Worm (Caenorhabditis elegans) whole organism, L2 larva: ENCODE data around the gene T13F3.6.

Experiments
- F13H6.1 ChIP-seq: sonication (generic microtip); optimal IDR thresholded peaks from 2 replicates; lab custom pipeline; 2016; ENCODE audit warnings: missing genetic modification characterization, missing compliant biosample characterization
- R02D3.7 ChIP-seq: fragments of 150-350 bp; optimal IDR thresholded peaks from 2 replicates; lab custom pipeline; 2014; ENCODE audit warnings: missing biosample characterization, missing genetic modification characterization
- ZK546.5 ChIP-seq: sonication (generic microtip); optimal IDR thresholded peaks from 2 replicates; lab custom pipeline; 2017; ENCODE audit warnings: missing biosample characterization, missing genetic modification characterization
- alr-1 ChIP-seq: fragments of 150-350 bp; optimal IDR thresholded peaks from 2 replicates; lab custom pipeline; 2014; ENCODE audit warnings: missing biosample characterization, missing genetic modification characterization
- aly-2 ChIP-seq: fragments of 150-350 bp; optimal IDR thresholded peaks from 2 replicates; lab custom pipeline; 2014; ENCODE audit warnings: missing biosample characterization, missing genetic modification characterization
- blmp-1 ChIP-seq: sonication (generic microtip); optimal IDR thresholded peaks from 2 replicates; lab custom pipeline; 2017; ENCODE audit warnings: missing genetic modification characterization, mild to moderate bottlenecking, missing compliant biosample characterization, antibody characterized with exemption, moderate library complexity; ENCODE audit not compliant: insufficient read depth
- gmeb-1 ChIP-seq: fragments of 150-350 bp; optimal IDR thresholded peaks from 2 replicates; lab custom pipeline; 2014; ENCODE audit warnings: missing biosample characterization, missing genetic modification characterization
- lin-13 ChIP-seq: fragments of 150-350 bp; optimal IDR thresholded peaks from 2 replicates; lab custom pipeline; 2014; ENCODE audit warnings: missing biosample characterization, missing genetic modification reagents, missing genetic modification characterization
- lin-39 ChIP-seq: fragments of 150-350 bp; optimal IDR thresholded peaks from 2 replicates; lab custom pipeline; 2014; ENCODE audit warnings: missing biosample characterization, missing genetic modification reagents, missing genetic modification characterization
- lsy-2 ChIP-seq, 2 experiments: fragments of 150-350 bp in 1 of 2; sonication (generic microtip) in 1 of 2; optimal IDR thresholded peaks; 2 replicates each; lab custom pipeline; 2014 to 2017; ENCODE audit warnings: missing biosample characterization in 2 of 2, missing genetic modification characterization in 2 of 2
- nhr-12 ChIP-seq: fragments of 150-350 bp; optimal IDR thresholded peaks from 2 replicates; lab custom pipeline; 2014; ENCODE audit warnings: missing biosample characterization, missing genetic modification characterization
- nhr-237 ChIP-seq: fragments of 150-350 bp; optimal IDR thresholded peaks from 2 replicates; lab custom pipeline; 2014; ENCODE audit warnings: missing biosample characterization, missing genetic modification characterization

ce11 chrV:16282147-16282546 lies 11.1 kb upstream of the T13F3.6 start, which contains the start of gene F28G4.2:
- TF ChIP-seq ZK546.5 (tag; lab: Kevin White, UChicago) (no peak), R02D3.7 (no peak), nhr-12 (no peak), lsy-2 (tag; optimal IDR thresholded peaks at IDR 0.05; lab: Kevin White, UChicago) (no peak), lin-39 (no peak), nhr-237 (tag; lab: Kevin White, UChicago) (no peak), lin-13 (GFP tag; lab: Kevin White, UChicago) (no peak), blmp-1 (tag; lab: Kevin White, UChicago) (peak; percentile 40), gmeb-1 (tag; lab: Kevin White, UChicago) (no peak), F13H6.1 (no peak), alr-1 (tag; lab: Kevin White, UChicago) (no peak), aly-2 (no peak)
